Fruit fly (Drosophila melanogaster) whole organism, wandering third instar larva: ENCODE measurements around the gene CG14506.

Experiments
- Abd-B ChIP-seq: fragments of >200 bp; optimal IDR thresholded peaks from 2 replicates; lab custom pipeline; 2017; ENCODE audit warnings: missing biosample characterization, missing genetic modification characterization
- CG32264 ChIP-seq: fragments of 200-800 bp; sonication (Bioruptor generic); optimal IDR thresholded peaks from 2 replicates; lab custom pipeline; 2016; ENCODE audit warnings: missing biosample characterization, missing genetic modification characterization
- CrebA ChIP-seq: fragments of 200-800 bp; sonication (Bioruptor generic); optimal IDR thresholded peaks from 2 replicates; lab custom pipeline; 2016; ENCODE audit warnings: missing biosample characterization, mild to moderate bottlenecking, missing genetic modification characterization, borderline replicate concordance
- Dfd ChIP-seq: fragments of >200 bp; optimal IDR thresholded peaks from 2 replicates; lab custom pipeline; 2017; ENCODE audit warnings: missing biosample characterization, missing genetic modification characterization
- Dif ChIP-seq: fragments of 200-275, 200-300 bp; sonication (Bioruptor generic); optimal IDR thresholded peaks from 2 replicates; lab custom pipeline; 2018; ENCODE audit warnings: missing biosample characterization, missing genetic modification characterization; ENCODE audit not compliant: partially characterized antibody
- GATAd ChIP-seq: sonication (Bioruptor generic); optimal IDR thresholded peaks from 2 replicates; lab custom pipeline; 2016; ENCODE audit warnings: missing biosample characterization, missing genetic modification characterization
- HLH106 ChIP-seq: fragments of 200-800 bp; optimal IDR thresholded peaks from 3 replicates; lab custom pipeline; 2019; ENCODE audit warnings: missing biosample characterization, mild to moderate bottlenecking, missing genetic modification characterization, moderate library complexity
- Hnf4 ChIP-seq: fragments of 200-800 bp; sonication (Bioruptor generic); optimal IDR thresholded peaks from 2 replicates; lab custom pipeline; 2016; ENCODE audit warnings: missing biosample characterization, mild to moderate bottlenecking, missing genetic modification characterization
- Myc ChIP-seq: fragments of >200 bp; optimal IDR thresholded peaks from 2 replicates; lab custom pipeline; 2017
- OdsH ChIP-seq: fragments of 200-800 bp; sonication (Bioruptor generic); optimal IDR thresholded peaks from 2 replicates; lab custom pipeline; 2016; ENCODE audit warnings: missing biosample characterization, mild to moderate bottlenecking, missing genetic modification characterization
- Rel ChIP-seq, 2 experiments: fragments of 200-800 bp; sonication (Bioruptor generic) in 1 of 2; optimal IDR thresholded peaks; 2 replicates in 1 of 2; 3 replicates in 1 of 2; lab custom pipeline; 2016 to 2019; ENCODE audit warnings: mild to moderate bottlenecking in 2 of 2, missing biosample characterization in 2 of 2, missing genetic modification characterization in 2 of 2, moderate library complexity in 1 of 2
- Sp1 ChIP-seq: fragments of 200-800 bp; sonication (Bioruptor generic); optimal IDR thresholded peaks from 3 replicates; lab custom pipeline; 2019; ENCODE audit warnings: missing biosample characterization, mild to moderate bottlenecking, missing genetic modification characterization, moderate library complexity
- Vsx2 ChIP-seq: fragments of 200-300, 225-300 bp; sonication (Bioruptor generic); optimal IDR thresholded peaks from 2 replicates; lab custom pipeline; 2018; ENCODE audit warnings: missing biosample characterization, missing genetic modification characterization; ENCODE audit not compliant: partially characterized antibody
- br ChIP-seq: fragments of 200-800 bp; sonication (Bioruptor generic); optimal IDR thresholded peaks from 2 replicates; lab custom pipeline; 2016; ENCODE audit warnings: missing biosample characterization, missing genetic modification characterization
- brk ChIP-seq: fragments of 200-800 bp; sonication (Bioruptor generic); optimal IDR thresholded peaks from 2 replicates; lab custom pipeline; 2016; ENCODE audit warnings: missing biosample characterization, mild to moderate bottlenecking, missing genetic modification characterization
- dl ChIP-seq, 2 experiments: fragments of 175-275, 200-275 bp in 1 of 2; fragments of 200-275 bp in 1 of 2; sonication (Bioruptor generic); optimal IDR thresholded peaks; lab custom pipeline; 2018; ENCODE audit warnings: mild to moderate bottlenecking in 2 of 2, missing biosample characterization in 2 of 2, missing genetic modification characterization in 2 of 2, moderate library complexity in 2 of 2; ENCODE audit not compliant: partially characterized antibody in 2 of 2, insufficient read depth in 1 of 2
- dmrt93B ChIP-seq: fragments of 200-800 bp; sonication (Bioruptor generic); optimal IDR thresholded peaks from 2 replicates; lab custom pipeline; 2018; ENCODE audit warnings: missing biosample characterization, mild to moderate bottlenecking, missing genetic modification characterization
- ey ChIP-seq: fragments of 200-800 bp; sonication (Bioruptor generic); optimal IDR thresholded peaks from 2 replicates; lab custom pipeline; 2016; ENCODE audit warnings: missing biosample characterization, missing genetic modification characterization
- foxo ChIP-seq, 2 experiments: fragments of 200-800 bp; sonication (Bioruptor generic); optimal IDR thresholded peaks; 2 replicates in 1 of 2; 3 replicates in 1 of 2; lab custom pipeline; 2016 to 2017; ENCODE audit warnings: missing biosample characterization in 2 of 2, missing genetic modification characterization in 2 of 2
- fru ChIP-seq: fragments of 200-800 bp; sonication (Bioruptor generic); optimal IDR thresholded peaks from 3 replicates; lab custom pipeline; 2016; ENCODE audit warnings: missing biosample characterization, mild to moderate bottlenecking, missing genetic modification characterization
- h ChIP-seq: fragments of 200-800 bp; sonication (Bioruptor generic); optimal IDR thresholded peaks from 3 replicates; lab custom pipeline; 2016; ENCODE audit warnings: missing biosample characterization, mild to moderate bottlenecking, missing genetic modification characterization
- jim ChIP-seq: fragments of 175-275, 200-325 bp; sonication (Bioruptor generic); optimal IDR thresholded peaks from 2 replicates; lab custom pipeline; 2016; ENCODE audit warnings: missing biosample characterization, mild to moderate bottlenecking, missing genetic modification characterization
- psq ChIP-seq: fragments of 200-800 bp; sonication (Bioruptor generic); optimal IDR thresholded peaks from 3 replicates; lab custom pipeline; 2017; ENCODE audit warnings: missing biosample characterization, mild to moderate bottlenecking, missing genetic modification characterization, moderate library complexity
- rgr ChIP-seq: fragments of 200-800 bp; sonication (Bioruptor generic); optimal IDR thresholded peaks from 3 replicates; lab custom pipeline; 2016; ENCODE audit warnings: missing biosample characterization, mild to moderate bottlenecking, missing genetic modification characterization
- sage ChIP-seq: fragments of 200-800 bp; sonication (Bioruptor generic); optimal IDR thresholded peaks from 2 replicates; lab custom pipeline; 2016; ENCODE audit warnings: missing biosample characterization, mild to moderate bottlenecking, missing genetic modification characterization
- tai ChIP-seq: sonication (Bioruptor generic); optimal IDR thresholded peaks from 2 replicates; lab custom pipeline; 2016; ENCODE audit warnings: missing biosample characterization, missing genetic modification characterization
- usp ChIP-seq: fragments of >200 bp; optimal IDR thresholded peaks from 2 replicates; lab custom pipeline; 2017; ENCODE audit warnings: missing biosample characterization, missing genetic modification characterization
- woc ChIP-seq: sonication (Bioruptor generic); optimal IDR thresholded peaks from 2 replicates; lab custom pipeline; 2016; ENCODE audit warnings: missing biosample characterization, mild to moderate bottlenecking, missing genetic modification characterization

The CG14506 gene

DNA sequence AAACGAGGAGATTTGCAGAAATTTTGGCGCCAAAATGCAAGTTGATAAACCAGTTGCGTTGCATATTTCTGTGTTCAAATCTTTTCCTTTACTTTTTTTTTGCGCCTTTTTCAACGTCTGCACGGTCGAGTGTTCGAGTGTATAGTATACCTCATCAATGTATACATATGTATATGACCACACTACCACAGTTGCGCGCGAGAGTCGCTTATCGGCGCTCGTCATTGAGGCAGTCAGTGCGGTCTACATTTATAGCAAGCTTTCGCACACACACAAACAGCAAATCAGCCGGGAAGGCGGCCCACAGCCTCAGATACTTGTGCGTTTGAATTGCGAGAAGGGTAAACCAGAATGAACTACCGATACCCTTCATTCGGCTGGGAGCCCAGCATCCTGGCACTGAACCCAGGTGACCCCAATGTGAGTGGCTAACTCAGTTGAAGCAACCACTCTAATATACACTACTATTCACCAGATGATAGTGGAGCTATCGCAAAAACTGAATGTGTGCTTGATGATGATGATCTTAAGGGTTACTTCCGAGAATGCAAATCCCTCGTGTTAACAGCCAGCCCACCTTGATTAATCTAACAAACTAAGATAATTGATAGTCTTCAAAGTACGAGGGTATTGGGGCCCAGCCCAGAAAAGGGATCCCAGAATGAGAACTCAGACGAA, 13.9 kb downstream of the CG14506 start:
- TF ChIP-seq Myc (lab: Kevin White, UChicago), result no peak
- TF ChIP-seq usp, result no peak
- peak; percentile 53 for TF ChIP-seq psq
- peak; percentile 88 for TF ChIP-seq ey (GFP tag; lab: Kevin White, UChicago)
- TF ChIP-seq brk (GFP tag; lab: Kevin White, UChicago), result peak; percentile 44
- TF ChIP-seq Hnf4 (GFP tag; lab: Kevin White, UChicago), result peak; percentile 67
- TF ChIP-seq Vsx2 (GFP tag; lab: Kevin White, UChicago), result peak; percentile 17
- TF ChIP-seq tai (GFP tag; lab: Kevin White, UChicago), result no peak
- TF ChIP-seq Dfd (GFP tag; lab: Kevin White, UChicago), result no peak
- TF ChIP-seq HLH106 (tag; lab: Kevin White, UChicago), result peak; percentile 74
- peak; percentile 73 for TF ChIP-seq rgr (GFP tag; lab: Kevin White, UChicago)
- peak; percentile 81 for TF ChIP-seq fru (GFP tag; lab: Kevin White, UChicago)
- TF ChIP-seq woc (GFP tag; lab: Kevin White, UChicago), result peak; percentile 89
- peak; percentile 67 for TF ChIP-seq br (GFP tag; lab: Kevin White, UChicago)
- peak; percentile 64 for TF ChIP-seq Sp1 (GFP tag; lab: Kevin White, UChicago)
- TF ChIP-seq Abd-B (GFP tag; lab: Kevin White, UChicago), result no peak
- peak in 1 of 2 experiments; percentile 29 for TF ChIP-seq dl (GFP tag; optimal IDR thresholded peaks at IDR 0.05; lab: Kevin White, UChicago; ENCODE audit: insufficient read depth in 1 of 2, partially characterized antibody in 2 of 2)
- TF ChIP-seq Rel (GFP tag; optimal IDR thresholded peaks at IDR 0.05; lab: Kevin White, UChicago), result peak; percentile 38
- TF ChIP-seq Rel (tag; optimal IDR thresholded peaks at IDR 0.05; lab: Kevin White, UChicago), result no peak
- TF ChIP-seq dmrt93B (GFP tag; lab: Kevin White, UChicago), result peak; percentile 51
- peak; percentile 60 for TF ChIP-seq CrebA (GFP tag; lab: Kevin White, UChicago)
- TF ChIP-seq h, result peak; percentile 87
- peak; percentile 51 for TF ChIP-seq CG32264 (GFP tag; lab: Kevin White, UChicago)
- peak in 1 of 2 experiments; percentile 83 for TF ChIP-seq foxo (GFP tag; optimal IDR thresholded peaks at IDR 0.05; lab: Kevin White, UChicago)
- TF ChIP-seq OdsH (GFP tag; lab: Kevin White, UChicago), result peak; percentile 76

- no peak for TF ChIP-seq GATAd (GFP tag; lab: Kevin White, UChicago)
- TF ChIP-seq fru (GFP tag; lab: Kevin White, UChicago), result no peak
- no peak for TF ChIP-seq foxo (GFP tag; optimal IDR thresholded peaks at IDR 0.05; lab: Kevin White, UChicago)
- no peak for TF ChIP-seq Dif (GFP tag; lab: Kevin White, UChicago)
- TF ChIP-seq tai (GFP tag; lab: Kevin White, UChicago), result no peak
- TF ChIP-seq jim (GFP tag; lab: Kevin White, UChicago), result no peak
- TF ChIP-seq CrebA (GFP tag; lab: Kevin White, UChicago), result no peak
These were observed 16.1 kb downstream of the CG14506 start for dm6 chr3R:29280633-29281572.

- TF ChIP-seq HLH106 (tag; lab: Kevin White, UChicago) (peak; percentile 73), br (GFP tag; lab: Kevin White, UChicago) (no peak), dl (GFP tag; optimal IDR thresholded peaks at IDR 0.05; lab: Kevin White, UChicago; ENCODE audit: insufficient read depth in 1 of 2, partially characterized antibody in 2 of 2) (no peak), sage (peak; percentile 28), dmrt93B (GFP tag; lab: Kevin White, UChicago) (peak; percentile 58), fru (GFP tag; lab: Kevin White, UChicago) (peak; percentile 26), foxo (GFP tag; optimal IDR thresholded peaks at IDR 0.05; lab: Kevin White, UChicago) (peak in 1 of 2 experiments; percentile 37), psq (peak; percentile 30), CG32264 (GFP tag; lab: Kevin White, UChicago) (no peak)
These were observed 17.3 kb downstream of the CG14506 start for dm6 chr3R:29279557-29280203.
